Worm (Caenorhabditis elegans) whole organism, L1 larva: Measurements from ENCODE around the gene scl-12.
A peak's percentile ranks its signal among the peaks of the same experiment; 100 is the strongest.

Experiments
- C04F5.9 ChIP-seq: sonication (generic microtip); optimal IDR thresholded peaks from 2 replicates; lab custom pipeline; 2016; ENCODE audit warnings: missing genetic modification characterization, missing compliant biosample characterization
- C16A3.4 ChIP-seq: fragments of 150-350 bp; optimal IDR thresholded peaks from 2 replicates; lab custom pipeline; 2014; ENCODE audit warnings: missing biosample characterization, missing genetic modification characterization
- C34B4.2 ChIP-seq: sonication (generic microtip); optimal IDR thresholded peaks from 2 replicates; lab custom pipeline; 2017; ENCODE audit warnings: mild to moderate bottlenecking, missing genetic modification characterization, missing compliant biosample characterization
- aha-1 ChIP-seq: fragments of 150-350 bp; optimal IDR thresholded peaks from 2 replicates; lab custom pipeline; 2014; ENCODE audit warnings: missing biosample characterization, missing genetic modification characterization
- ama-1 ChIP-seq: fragments of 150-350 bp; optimal IDR thresholded peaks from 2 replicates; lab custom pipeline; 2014
- ceh-63 ChIP-seq: fragments of 200-800 bp; sonication (Bioruptor generic); optimal IDR thresholded peaks from 2 replicates; lab custom pipeline; 2018; ENCODE audit warnings: mild to moderate bottlenecking, missing genetic modification characterization, missing compliant biosample characterization
- ceh-8 ChIP-seq: fragments of 200-800 bp; sonication (Bioruptor generic); optimal IDR thresholded peaks from 2 replicates; lab custom pipeline; 2018; ENCODE audit warnings: mild to moderate bottlenecking, missing genetic modification characterization, moderate library complexity, missing compliant biosample characterization
- ceh-82 ChIP-seq, 3 experiments: fragments of 150-350 bp in 1 of 3; sonication (generic microtip) in 2 of 3; optimal IDR thresholded peaks; 2 replicates each; lab custom pipeline; 2014 to 2017; ENCODE audit warnings: missing biosample characterization in 3 of 3, missing genetic modification characterization in 3 of 3
- efl-1 ChIP-seq, 4 experiments: fragments of 150-350 bp; optimal IDR thresholded peaks in 3 of 4; peaks in 1 of 4; 1 replicate in 1 of 4; 2 replicates in 3 of 4; lab custom pipeline; 2014; ENCODE audit warnings: missing biosample characterization in 2 of 4, missing genetic modification characterization in 2 of 4, missing genetic modification reagents in 2 of 4
- efl-3 ChIP-seq: fragments of 200-800 bp; sonication (Bioruptor generic); optimal IDR thresholded peaks from 2 replicates; lab custom pipeline; 2018; ENCODE audit warnings: mild to moderate bottlenecking, missing genetic modification characterization, missing compliant biosample characterization
- egl-13 ChIP-seq: sonication (generic microtip); optimal IDR thresholded peaks from 2 replicates; lab custom pipeline; 2016; ENCODE audit warnings: missing genotype, missing genetic modification reagents, missing genetic modification characterization, missing compliant biosample characterization
- elt-2 ChIP-seq: sonication (generic microtip); optimal IDR thresholded peaks from 2 replicates; lab custom pipeline; 2016; ENCODE audit warnings: missing genetic modification characterization, mild to moderate bottlenecking, inconsistent platforms, missing compliant biosample characterization, missing genetic modification reagents
- ets-5 ChIP-seq: fragments of 200-800 bp; sonication (Bioruptor generic); IDR thresholded peaks from 2 replicates; pipeline ENCODE4 v1.3.6; 2022; ENCODE audit warnings: missing genetic modification characterization, missing compliant biosample characterization
- fkh-10 ChIP-seq: sonication (generic microtip); optimal IDR thresholded peaks from 2 replicates; lab custom pipeline; 2017; ENCODE audit warnings: missing biosample characterization, missing genetic modification reagents, missing genetic modification characterization
- fkh-8 ChIP-seq: sonication (generic microtip); optimal IDR thresholded peaks from 2 replicates; lab custom pipeline; 2016; ENCODE audit warnings: mild to moderate bottlenecking, missing genetic modification characterization, missing compliant biosample characterization
- fos-1 ChIP-seq: fragments of 150-350 bp; optimal IDR thresholded peaks from 2 replicates; lab custom pipeline; 2014; ENCODE audit warnings: missing biosample characterization, missing genetic modification characterization
- hlh-17 ChIP-seq: fragments of 200-800 bp; sonication (Bioruptor generic); optimal IDR thresholded peaks from 2 replicates; lab custom pipeline; 2018; ENCODE audit warnings: missing genetic modification characterization, mild to moderate bottlenecking, missing compliant biosample characterization, moderate library complexity, borderline replicate concordance
- irx-1 ChIP-seq: sonication (generic microtip); optimal IDR thresholded peaks from 2 replicates; lab custom pipeline; 2016; ENCODE audit warnings: missing genetic modification characterization, missing compliant biosample characterization
- lin-14 ChIP-seq: fragments of 200-800 bp; sonication (Bioruptor generic); optimal IDR thresholded peaks from 2 replicates; lab custom pipeline; 2018; ENCODE audit warnings: mild to moderate bottlenecking, missing genetic modification characterization, moderate library complexity, missing compliant biosample characterization
- lin-15B ChIP-seq: fragments of 150-350 bp; sonication (generic microtip); optimal IDR thresholded peaks from 3 replicates; lab custom pipeline; 2014; ENCODE audit warnings: missing biosample characterization, missing genetic modification characterization
- lsy-2 ChIP-seq, 2 experiments: fragments of 150-350 bp; optimal IDR thresholded peaks; 2 replicates each; lab custom pipeline; 2014; ENCODE audit warnings: missing biosample characterization in 2 of 2, missing genetic modification characterization in 2 of 2
- mdl-1 ChIP-seq, 2 experiments: fragments of 150-350 bp; optimal IDR thresholded peaks; 2 replicates each; lab custom pipeline; 2014 to 2017; ENCODE audit warnings: missing biosample characterization in 2 of 2, missing genetic modification characterization in 2 of 2, inconsistent platforms in 1 of 2
- nhr-11 ChIP-seq: fragments of 150-350 bp; optimal IDR thresholded peaks from 2 replicates; lab custom pipeline; 2014; ENCODE audit warnings: missing biosample characterization, missing genetic modification characterization
- nhr-19 ChIP-seq: fragments of 200-800 bp; sonication (Bioruptor generic); conservative IDR thresholded peaks from 2 replicates; pipeline ENCODE4 v1.3.6; 2022; ENCODE audit warnings: missing genetic modification characterization, missing compliant biosample characterization
- nhr-237 ChIP-seq: fragments of 150-350 bp; optimal IDR thresholded peaks from 2 replicates; lab custom pipeline; 2014; ENCODE audit warnings: missing biosample characterization, missing genetic modification characterization
- nhr-47 ChIP-seq: sonication (generic microtip); optimal IDR thresholded peaks from 2 replicates; lab custom pipeline; 2016; ENCODE audit warnings: mild to moderate bottlenecking, missing genetic modification characterization, moderate library complexity, missing compliant biosample characterization
- nhr-76 ChIP-seq: sonication (generic microtip); optimal IDR thresholded peaks from 2 replicates; lab custom pipeline; 2017; ENCODE audit warnings: missing biosample characterization, missing genetic modification characterization
- nhr-77 ChIP-seq: fragments of 150-350 bp; optimal IDR thresholded peaks from 2 replicates; lab custom pipeline; 2014; ENCODE audit warnings: missing biosample characterization, missing genetic modification characterization
- nhr-84 ChIP-seq: sonication (generic microtip); optimal IDR thresholded peaks from 2 replicates; lab custom pipeline; 2017; ENCODE audit warnings: missing biosample characterization, missing genetic modification characterization
- nhr-85 ChIP-seq: sonication (generic microtip); peaks from one replicate; lab custom pipeline; 2016; ENCODE audit warnings: missing genetic modification characterization, inconsistent platforms, missing compliant biosample characterization
- pax-3 ChIP-seq: fragments of 200-800 bp; sonication (Bioruptor generic); optimal IDR thresholded peaks from 2 replicates; lab custom pipeline; 2018; ENCODE audit warnings: mild to moderate bottlenecking, missing genetic modification characterization, moderate library complexity, missing compliant biosample characterization
- rnt-1 ChIP-seq: sonication (generic microtip); optimal IDR thresholded peaks from 2 replicates; lab custom pipeline; 2016; ENCODE audit warnings: mild to moderate bottlenecking, missing genetic modification characterization, moderate library complexity, missing compliant biosample characterization
- snu-23 ChIP-seq: sonication (generic microtip); optimal IDR thresholded peaks from 2 replicates; lab custom pipeline; 2016; ENCODE audit warnings: missing genetic modification characterization, missing compliant biosample characterization
- sptf-1 ChIP-seq: fragments of 150-350 bp; optimal IDR thresholded peaks from 2 replicates; lab custom pipeline; 2014; ENCODE audit warnings: missing biosample characterization, missing genetic modification characterization
- swsn-7 ChIP-seq: sonication (generic microtip); optimal IDR thresholded peaks from 2 replicates; lab custom pipeline; 2016; ENCODE audit warnings: missing genetic modification characterization, missing compliant biosample characterization
- tbx-2 ChIP-seq: sonication (generic microtip); optimal IDR thresholded peaks from 2 replicates; lab custom pipeline; 2016; ENCODE audit warnings: missing genetic modification characterization, missing compliant biosample characterization
- tlp-1 ChIP-seq: fragments of 150-350 bp; optimal IDR thresholded peaks from 2 replicates; lab custom pipeline; 2014; ENCODE audit warnings: missing biosample characterization, missing genetic modification characterization
- unc-62 ChIP-seq: fragments of 150-350 bp; optimal IDR thresholded peaks from 2 replicates; lab custom pipeline; 2014; ENCODE audit warnings: missing biosample characterization, missing genetic modification reagents, missing genetic modification characterization
- unc-86 ChIP-seq: sonication (generic microtip); optimal IDR thresholded peaks from 2 replicates; lab custom pipeline; 2016; ENCODE audit warnings: missing genetic modification characterization, missing compliant biosample characterization
- xbp-1 ChIP-seq: sonication (generic microtip); optimal IDR thresholded peaks from 2 replicates; lab custom pipeline; 2016; ENCODE audit warnings: missing genetic modification characterization, missing compliant biosample characterization
- ztf-11 ChIP-seq, 2 experiments: sonication (generic microtip); optimal IDR thresholded peaks; 2 replicates each; lab custom pipeline; 2016 to 2017; ENCODE audit warnings: missing genetic modification characterization in 2 of 2, missing biosample characterization in 1 of 2, missing compliant biosample characterization in 1 of 2

Gene scl-12

DNA sequence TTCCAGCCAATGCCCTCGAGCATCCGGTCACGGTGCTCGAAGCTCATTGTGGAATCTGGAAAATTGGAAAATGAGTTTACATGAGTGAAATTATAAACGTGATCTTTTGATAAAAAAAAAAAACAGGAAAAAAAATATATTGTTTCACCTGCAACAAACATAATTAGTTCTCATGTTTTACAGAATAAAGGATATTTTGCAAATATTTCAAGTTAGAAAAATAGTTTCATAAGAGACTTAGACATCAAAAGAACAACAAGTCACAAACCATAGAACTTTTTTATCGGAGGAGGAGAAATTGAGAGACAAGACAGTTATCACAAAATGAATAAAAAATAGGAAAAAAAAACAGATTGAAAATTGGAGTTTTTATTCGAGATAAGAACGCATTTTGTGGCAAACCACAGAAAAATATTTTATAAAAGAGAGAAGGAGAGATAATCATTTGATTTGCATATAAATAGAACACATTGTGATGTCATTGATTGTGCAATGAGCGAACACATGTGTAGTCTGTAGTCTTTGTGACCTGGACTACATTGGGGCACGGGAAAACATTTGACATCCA is 28.1 kb upstream of the scl-12 start, which contains the start of gene R08F11.1:
R08F11.1 (minus strand) TSS at position 51 of the 568 bp plus-strand sequence.
- TF ChIP-seq elt-2 (tag; lab: Kevin White, UChicago) = peak; percentile 62
- TF ChIP-seq sptf-1 = no peak

DNA sequence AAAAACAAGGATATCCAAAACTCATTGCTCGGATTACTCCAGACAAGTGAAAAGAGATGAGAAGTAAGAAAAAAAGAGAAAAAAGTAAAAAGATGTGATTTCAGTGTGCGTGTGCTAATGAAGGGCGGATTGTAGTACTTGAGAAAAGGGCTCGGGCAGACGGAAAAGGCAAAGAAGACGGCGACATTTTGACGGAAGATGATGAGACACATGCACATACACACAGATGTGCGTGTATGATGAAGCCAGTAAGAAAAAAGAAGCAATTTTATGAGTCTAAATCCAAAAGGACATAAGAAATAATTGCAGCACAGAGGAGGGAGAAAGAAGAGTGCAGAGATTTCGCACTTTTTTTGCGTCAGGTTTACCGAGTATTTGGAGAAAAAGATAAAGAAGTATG is 23.9 kb upstream of the scl-12 start:
- no peak for TF ChIP-seq ceh-63 (GFP tag; lab: Kevin White, UChicago)
- TF ChIP-seq lsy-2 (tag; optimal IDR thresholded peaks at IDR 0.05; lab: Kevin White, UChicago) = no peak
- no peak for TF ChIP-seq irx-1 (tag; lab: Kevin White, UChicago)
- no peak for TF ChIP-seq xbp-1
- peak; percentile 56 for TF ChIP-seq lin-14
- no peak for TF ChIP-seq egl-13 (tag; lab: Kevin White, UChicago)
- TF ChIP-seq nhr-77 (tag; lab: Kevin White, UChicago) = no peak
- TF ChIP-seq fkh-8 = peak; percentile 32
- no peak for TF ChIP-seq nhr-84 (tag; lab: Kevin White, UChicago)
- peak; percentile 79 for TF ChIP-seq fkh-10 (GFP tag; lab: Kevin White, UChicago)
- TF ChIP-seq unc-62 = no peak
- no peak for TF ChIP-seq efl-1 (optimal IDR thresholded peaks at IDR 0.05; lab: Kevin White, UChicago)
- peak in 1 of 2 experiments; percentile 64 for TF ChIP-seq efl-1 (GFP tag; optimal IDR thresholded peaks at IDR 0.05 in 1 of 2; lab: Kevin White, UChicago)
- no peak for TF ChIP-seq hlh-17 (GFP tag; lab: Kevin White, UChicago)
- TF ChIP-seq pax-3 (tag; lab: Kevin White, UChicago) = peak; percentile 1
- no peak for TF ChIP-seq nhr-47 (tag; lab: Kevin White, UChicago)
- TF ChIP-seq sptf-1 = no peak
- TF ChIP-seq rnt-1 (tag; lab: Kevin White, UChicago) = no peak

DNA sequence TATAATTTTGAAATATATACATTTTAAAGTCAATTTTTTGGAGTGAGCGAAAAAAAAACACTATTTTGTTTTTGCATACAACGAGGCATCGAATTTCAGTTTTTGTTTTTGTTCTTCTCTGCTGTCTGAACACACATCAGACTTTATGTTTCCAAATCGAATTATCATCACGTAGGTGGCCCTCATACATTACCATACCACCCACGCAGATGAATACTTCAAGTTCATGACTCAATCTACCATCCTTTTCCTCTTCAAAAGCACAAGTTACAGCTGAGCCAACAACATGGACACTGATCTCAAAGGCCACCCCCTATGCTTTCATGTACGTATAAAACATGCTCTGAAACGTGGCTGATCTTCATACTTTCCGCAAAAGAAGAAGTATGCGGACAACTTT is 22.6 kb upstream of the scl-12 start, which contains the start of gene R08F11.7:
R08F11.7 (plus strand) TSS at position 301 of the 400 bp plus-strand sequence.
- TF ChIP-seq nhr-77 (tag; lab: Kevin White, UChicago) = no peak
- no peak for TF ChIP-seq nhr-237 (tag; lab: Kevin White, UChicago)
- no peak for TF ChIP-seq ceh-8 (GFP tag; lab: Kevin White, UChicago)
- no peak for TF ChIP-seq nhr-19 (GFP tag; lab: Robert Waterston, UW)
- TF ChIP-seq mdl-1 (tag; optimal IDR thresholded peaks at IDR 0.05; lab: Kevin White, UChicago) = no peak
- TF ChIP-seq egl-13 (tag; lab: Kevin White, UChicago) = no peak
- no peak for TF ChIP-seq efl-3
- no peak for TF ChIP-seq swsn-7 (tag; lab: Kevin White, UChicago)
- no peak for TF ChIP-seq C16A3.4 (tag; lab: Kevin White, UChicago)
- no peak for TF ChIP-seq fos-1 (tag; lab: Kevin White, UChicago)
- no peak for TF ChIP-seq fkh-10 (GFP tag; lab: Kevin White, UChicago)
- no peak for TF ChIP-seq nhr-84 (tag; lab: Kevin White, UChicago)

DNA sequence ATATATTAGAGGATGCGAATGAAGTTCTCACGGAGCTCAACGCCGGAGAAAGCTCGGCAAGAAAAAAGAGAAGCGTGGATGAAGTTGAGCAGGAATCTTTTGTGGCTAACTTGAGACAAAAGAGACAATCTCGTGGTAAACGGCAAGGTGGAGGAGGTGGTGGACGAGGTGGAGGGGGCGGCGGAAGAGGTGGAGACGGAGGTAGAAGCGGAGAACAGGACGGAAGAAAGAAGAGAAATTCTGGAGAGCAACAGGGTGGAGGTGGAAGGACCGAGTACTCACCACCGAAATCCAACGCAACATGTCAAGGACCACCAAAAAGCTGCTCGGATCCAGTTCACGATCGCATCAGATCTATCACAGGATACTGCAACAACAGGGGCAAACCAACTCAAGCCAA is 22.0 kb upstream of the scl-12 start:
- TF ChIP-seq nhr-77 (tag; lab: Kevin White, UChicago) (no peak), lin-15B (tag; lab: Kevin White, UChicago) (no peak), mdl-1 (tag; optimal IDR thresholded peaks at IDR 0.05; lab: Kevin White, UChicago) (no peak), C34B4.2 (tag; lab: Kevin White, UChicago) (no peak)

DNA sequence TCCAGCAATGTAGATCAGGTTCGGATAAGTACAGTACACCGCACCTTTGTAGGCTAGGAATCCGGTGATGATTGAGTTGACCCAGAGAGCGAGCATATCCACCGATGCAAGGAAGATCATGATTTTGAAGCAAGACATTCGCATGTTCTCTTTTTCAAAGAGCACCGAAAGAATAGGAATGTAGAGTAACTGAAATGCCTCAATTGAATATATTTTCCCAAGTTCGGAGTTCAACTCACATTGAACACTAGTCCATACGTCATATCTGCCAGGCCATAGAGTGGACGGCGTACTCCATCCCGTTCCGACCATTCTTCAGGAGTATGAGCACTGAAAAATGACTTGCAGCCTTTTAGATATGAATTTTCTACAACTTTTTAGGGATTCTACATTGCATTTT is 12.7 kb upstream of the scl-12 start:
- TF ChIP-seq tlp-1 (tag; lab: Kevin White, UChicago) (no peak), nhr-85 (tag; lab: Kevin White, UChicago) (peak; percentile 0), ama-1 (lab: Kevin White, UChicago) (no peak)
- TF ChIP-seq, all 84 proteins: peak for 1

DNA sequence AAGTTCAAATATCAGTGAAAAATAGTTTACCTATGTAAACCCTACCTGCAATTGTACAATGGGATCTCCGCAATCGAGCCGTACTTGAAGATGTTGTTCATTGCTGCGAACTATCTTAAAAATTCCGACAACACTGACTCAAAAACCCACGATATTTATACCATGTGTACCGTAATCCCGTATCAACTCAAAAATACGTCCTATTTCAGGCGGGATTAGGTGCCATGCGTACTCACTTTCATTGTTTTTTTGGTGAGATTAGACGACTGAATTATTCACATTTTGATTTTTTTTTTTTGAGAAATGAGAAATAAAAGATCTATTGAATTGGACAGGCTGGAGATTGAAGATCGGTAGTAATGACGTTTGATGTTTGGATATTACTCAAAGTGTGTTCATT is 12.0 kb upstream of the scl-12 start, which contains the start of gene srt-30:
srt-30 (minus strand) TSS at position 101 of the 400 bp plus-strand sequence.
- no peak for TF ChIP-seq nhr-77 (tag; lab: Kevin White, UChicago)
- TF ChIP-seq aha-1 (tag; lab: Kevin White, UChicago) = no peak
- TF ChIP-seq unc-86 = no peak
- no peak for TF ChIP-seq rnt-1 (tag; lab: Kevin White, UChicago)
- TF ChIP-seq ceh-82 (tag; optimal IDR thresholded peaks at IDR 0.05; lab: Kevin White, UChicago) = no peak
- no peak for TF ChIP-seq fos-1 (tag; lab: Kevin White, UChicago)
- no peak for TF ChIP-seq tbx-2 (tag; lab: Kevin White, UChicago)
- no peak for TF ChIP-seq ets-5 (GFP tag; lab: Robert Waterston, UW)
- TF ChIP-seq nhr-76 (tag; lab: Kevin White, UChicago) = no peak
- no peak for TF ChIP-seq ama-1 (lab: Kevin White, UChicago)
- TF ChIP-seq fkh-10 (GFP tag; lab: Kevin White, UChicago) = no peak
- no peak for TF ChIP-seq irx-1 (tag; lab: Kevin White, UChicago)
- TF ChIP-seq ceh-63 (GFP tag; lab: Kevin White, UChicago) = no peak
- TF ChIP-seq unc-62 = no peak
- no peak for TF ChIP-seq ztf-11 (tag; optimal IDR thresholded peaks at IDR 0.05; lab: Kevin White, UChicago)
- no peak for TF ChIP-seq C04F5.9 (tag; lab: Kevin White, UChicago)
- TF ChIP-seq snu-23 (GFP tag; lab: Kevin White, UChicago) = no peak
- no peak for TF ChIP-seq nhr-11 (tag; lab: Kevin White, UChicago)
